Fruit fly (Drosophila melanogaster): ENCODE data around the gene CG5180.

- peak; percentile 37; the same call in 1 of the 2 replicates for TF ChIP-seq CG12605 (GFP tag; IDR thresholded peaks at IDR 0.05)
- TF ChIP-seq CG32121 (GFP tag; IDR thresholded peaks at IDR 0.05), result no peak
- no peak for TF ChIP-seq D1 (tag; optimal IDR thresholded peaks at IDR 0.05)
- TF ChIP-seq CG34367 (tag; optimal IDR thresholded peaks at IDR 0.05), result no peak
- TF ChIP-seq EcR (GFP tag; optimal IDR thresholded peaks at IDR 0.05), result no peak
- no peak for TF ChIP-seq Pif1B (GFP tag; optimal IDR thresholded peaks at IDR 0.05)
- TF ChIP-seq CG15710 (tag; optimal IDR thresholded peaks at IDR 0.05), result no peak
- no peak for TF ChIP-seq gl (tag; optimal IDR thresholded peaks at IDR 0.05)
- TF ChIP-seq Ets98B (GFP tag; IDR thresholded peaks at IDR 0.05), result no peak
- no peak for TF ChIP-seq CG10348 (GFP tag; IDR thresholded peaks at IDR 0.05)
- no peak for TF ChIP-seq CG9948 (tag; optimal IDR thresholded peaks at IDR 0.05)
- TF ChIP-seq fd96Ca (GFP tag; IDR thresholded peaks at IDR 0.05), result no peak
- TF ChIP-seq CG8159 (tag; optimal IDR thresholded peaks at IDR 0.05), result no peak
- TF ChIP-seq rn (GFP tag; IDR thresholded peaks at IDR 0.05), result no peak
These were observed 6.1 kb upstream of the CG5180 start for dm6 chr3R:20551487-20552079.

All from whole organism, pupa.